Worm (Caenorhabditis elegans) whole organism, young adult: ENCODE data around the gene T28F3.11.

Source experiments
- F57C9.4 ChIP-seq: sonication (generic microtip); optimal IDR thresholded peaks from 2 replicates; lab custom pipeline; 2017; ENCODE audit warnings: mild to moderate bottlenecking, missing genetic modification characterization, missing compliant biosample characterization
- cebp-2 ChIP-seq: fragments of 200-800 bp; sonication (Bioruptor generic); IDR thresholded peaks from 2 replicates; pipeline ENCODE4 v1.3.6; 2022; ENCODE audit warnings: missing genetic modification characterization, missing compliant biosample characterization
- dpff-1 ChIP-seq: sonication (generic microtip); optimal IDR thresholded peaks from 2 replicates; lab custom pipeline; 2017; ENCODE audit warnings: mild to moderate bottlenecking, missing genetic modification characterization, missing compliant biosample characterization
- efl-1 ChIP-seq: fragments of 150-350 bp; optimal IDR thresholded peaks from 2 replicates; lab custom pipeline; 2014; ENCODE audit warnings: missing biosample characterization, missing genetic modification reagents, missing genetic modification characterization
- egl-44 ChIP-seq: fragments of 200-800 bp; sonication (Bioruptor generic); IDR thresholded peaks from 2 replicates; pipeline ENCODE4 v1.3.6; 2022; ENCODE audit warnings: missing genetic modification reagents, missing genetic modification characterization, missing compliant biosample characterization
- ets-4 ChIP-seq: fragments of 200-800 bp; sonication (Bioruptor generic); optimal IDR thresholded peaks from 2 replicates; lab custom pipeline; 2018; ENCODE audit warnings: mild to moderate bottlenecking, missing genetic modification characterization, missing compliant biosample characterization
- mcd-1 ChIP-seq: fragments of 200-800 bp; sonication (Bioruptor generic); IDR thresholded peaks from 2 replicates; pipeline ENCODE4 v1.3.6; 2022; ENCODE audit warnings: missing genetic modification reagents, missing genetic modification characterization, missing compliant biosample characterization
- snpc-4 ChIP-seq, 5 experiments: fragments of 150-350 bp in 1 of 5; sonication (generic microtip) in 4 of 5; optimal IDR thresholded peaks; 2 replicates each; lab custom pipeline; 2014 to 2018; ENCODE audit warnings: missing genetic modification characterization in 5 of 5, missing biosample characterization in 3 of 5, antibody characterized with exemption in 2 of 5, mild to moderate bottlenecking in 2 of 5, missing compliant biosample characterization in 2 of 5, missing genotype in 2 of 5, moderate library complexity in 2 of 5, missing genetic modification reagents in 1 of 5
- tlf-1 ChIP-seq: fragments of 200-800 bp; sonication (Bioruptor generic); optimal IDR thresholded peaks from 2 replicates; lab custom pipeline; 2018; ENCODE audit warnings: mild to moderate bottlenecking, missing genetic modification characterization, missing compliant biosample characterization
- ztf-25 ChIP-seq: fragments of 200-800 bp; sonication (Bioruptor generic); IDR thresholded peaks from 2 replicates; pipeline ENCODE4 v1.3.6; 2022; ENCODE audit warnings: missing genetic modification reagents, missing genetic modification characterization, missing compliant biosample characterization
- ztf-26 ChIP-seq: sonication (generic microtip); optimal IDR thresholded peaks from 2 replicates; lab custom pipeline; 2017; ENCODE audit warnings: missing genetic modification characterization, missing compliant biosample characterization

DNA sequence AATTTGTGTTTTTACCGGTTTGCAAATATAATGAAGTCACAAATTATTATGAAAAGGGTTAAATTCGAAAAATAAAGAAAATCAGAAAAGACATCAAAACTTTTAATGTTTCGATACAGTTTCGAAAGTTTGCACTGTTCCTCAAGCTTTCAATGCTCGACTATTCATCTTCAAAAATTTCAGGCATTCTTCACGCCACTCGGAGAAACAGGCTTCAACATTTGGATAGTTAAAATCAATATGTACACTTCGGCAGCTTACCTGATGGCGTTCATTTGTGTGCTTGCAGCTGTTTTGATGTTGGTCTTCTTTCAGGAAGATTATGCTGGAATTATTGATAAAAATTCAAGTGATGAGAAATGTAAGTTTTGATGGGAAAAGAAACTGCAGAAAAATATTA is 44.3 kb downstream of the T28F3.11 start:
- no peak for TF ChIP-seq snpc-4 (GFP tag; optimal IDR thresholded peaks at IDR 0.05; lab: Kevin White, UChicago)
- TF ChIP-seq snpc-4 (tag; optimal IDR thresholded peaks at IDR 0.05; lab: Kevin White, UChicago) = no peak
- TF ChIP-seq cebp-2 (GFP tag; lab: Robert Waterston, UW) = no peak
- no peak for TF ChIP-seq ets-4 (GFP tag; lab: Kevin White, UChicago)
- no peak for TF ChIP-seq efl-1 (GFP tag; lab: Kevin White, UChicago)
- TF ChIP-seq mcd-1 (GFP tag; lab: Robert Waterston, UW) = no peak
- no peak for TF ChIP-seq tlf-1 (GFP tag; lab: Kevin White, UChicago)
- TF ChIP-seq ztf-25 (GFP tag; lab: Robert Waterston, UW) = no peak
- TF ChIP-seq ztf-26 (tag; lab: Kevin White, UChicago) = no peak
- no peak for TF ChIP-seq dpff-1
- TF ChIP-seq F57C9.4 (tag; lab: Kevin White, UChicago) = no peak
- TF ChIP-seq egl-44 (GFP tag; lab: Robert Waterston, UW) = no peak
